Fruit fly (Drosophila melanogaster): ENCODE results near the gene Prps.

The Prps gene

dm6 chr3L:9698193-9698642, 1.7 kb upstream of the Prps start, which contains the start of gene Ubc4 (continued):
- TF ChIP-seq Dip3 (GFP tag; optimal IDR thresholded peaks at IDR 0.05): peak; percentile 4
- no peak for TF ChIP-seq Six4 (GFP tag; optimal IDR thresholded peaks at IDR 0.05)
- no peak for TF ChIP-seq luna (GFP tag; optimal IDR thresholded peaks at IDR 0.05)
- no peak for TF ChIP-seq gce (GFP tag; IDR thresholded peaks at IDR 0.05)
- no peak for TF ChIP-seq Eip74EF (GFP tag; optimal IDR thresholded peaks at IDR 0.05)
- TF ChIP-seq row (GFP tag; IDR thresholded peaks at IDR 0.05): peak; percentile 66
- TF ChIP-seq Elba2 (GFP tag; optimal IDR thresholded peaks at IDR 0.05): no peak
- TF ChIP-seq hth (optimal IDR thresholded peaks at IDR 0.05): no peak
- TF ChIP-seq Med (GFP tag): peak; percentile 88
- peak; percentile 11 for TF ChIP-seq CHES-1-like (GFP tag; optimal IDR thresholded peaks at IDR 0.05)
- TF ChIP-seq CG9727 (GFP tag; optimal IDR thresholded peaks at IDR 0.05): no peak
- TF ChIP-seq Atf6 (GFP tag; IDR thresholded peaks at IDR 0.05): no peak; the same call in 1 of the 2 replicates
- no peak for TF ChIP-seq CG18262 (tag; optimal IDR thresholded peaks at IDR 0.05)
- no peak for TF ChIP-seq ranshi (GFP tag; IDR thresholded peaks at IDR 0.05)
- peak; percentile 42 for TF ChIP-seq lilli (GFP tag; optimal IDR thresholded peaks at IDR 0.05)
- no peak for TF ChIP-seq CG10267 (tag; optimal IDR thresholded peaks at IDR 0.05)
- TF ChIP-seq CkIIα-i1 (GFP tag; IDR thresholded peaks at IDR 0.05): no peak
- no peak for TF ChIP-seq CG10321 (GFP tag; IDR thresholded peaks at IDR 0.05)
- no peak for TF ChIP-seq Vsx1 (GFP tag; optimal IDR thresholded peaks at IDR 0.05)
- TF ChIP-seq Sox100B (GFP tag; optimal IDR thresholded peaks at IDR 0.05): no peak
- TF ChIP-seq gfzf (GFP tag; optimal IDR thresholded peaks at IDR 0.05): peak; percentile 82
- TF ChIP-seq emc (GFP tag; optimal IDR thresholded peaks at IDR 0.05): no peak
- no peak for TF ChIP-seq pb (GFP tag; optimal IDR thresholded peaks at IDR 0.05)
- no peak for TF ChIP-seq CG15011 (GFP tag; optimal IDR thresholded peaks at IDR 0.05)
- TF ChIP-seq Sry-β (GFP tag; optimal IDR thresholded peaks at IDR 0.05): peak; percentile 38
- TF ChIP-seq CG13624 (GFP tag; optimal IDR thresholded peaks at IDR 0.05): peak; percentile 8
- 0 out of 3 replicates have a peak, but pooled peaks have one; percentile 28 for TF ChIP-seq CG34422 (GFP tag; IDR thresholded peaks at IDR 0.05)
- no peak for TF ChIP-seq org-1 (GFP tag; optimal IDR thresholded peaks at IDR 0.05)
- no peak for TF ChIP-seq otp (GFP tag; IDR thresholded peaks at IDR 0.05)
- no peak for TF ChIP-seq CG4707 (GFP tag; optimal IDR thresholded peaks at IDR 0.05)
- TF ChIP-seq CG15514 (GFP tag; optimal IDR thresholded peaks at IDR 0.05): peak; percentile 53
- peak; percentile 79 for TF ChIP-seq CG42726 (GFP tag; IDR thresholded peaks at IDR 0.05; ENCODE audit: partially characterized antibody)
- TF ChIP-seq eve (GFP tag; optimal IDR thresholded peaks at IDR 0.05): no peak
- TF ChIP-seq Sry-δ (GFP tag; optimal IDR thresholded peaks at IDR 0.05): peak; percentile 86
- peak; percentile 49 for TF ChIP-seq Ets65A (GFP tag)
- no peak for TF ChIP-seq so (GFP tag; IDR thresholded peaks at IDR 0.05)
- TF ChIP-seq crc (GFP tag; optimal IDR thresholded peaks at IDR 0.05): no peak
- 0 out of 3 replicates have a peak, but pooled peaks have one; percentile 32 for TF ChIP-seq Mrtf (GFP tag; IDR thresholded peaks at IDR 0.05)
- no peak for TF ChIP-seq CG10209 (GFP tag; optimal IDR thresholded peaks at IDR 0.05)
- TF ChIP-seq Fer2 (tag; optimal IDR thresholded peaks at IDR 0.05): no peak
- no peak for TF ChIP-seq CG8290 (GFP tag; optimal IDR thresholded peaks at IDR 0.05)
- TF ChIP-seq CG8290 (tag; optimal IDR thresholded peaks at IDR 0.05): no peak
- TF ChIP-seq oc (tag; optimal IDR thresholded peaks at IDR 0.05): no peak
- TF ChIP-seq Antp (GFP tag; optimal IDR thresholded peaks at IDR 0.05): peak; percentile 25
- peak; percentile 56; the same call in 1 of the 2 replicates for TF ChIP-seq MBD-R2 (GFP tag; IDR thresholded peaks at IDR 0.05)
- TF ChIP-seq mld (GFP tag; IDR thresholded peaks at IDR 0.05; ENCODE audit: partially characterized antibody): peak; percentile 71; the same call in 2 of the 3 replicates
- TF ChIP-seq eyg (GFP tag; optimal IDR thresholded peaks at IDR 0.05): no peak
- TF ChIP-seq CG6689 (GFP tag; IDR thresholded peaks at IDR 0.05): 0 out of 2 replicates have a peak, but pooled peaks have one; percentile 8
- TF ChIP-seq nerfin-2 (GFP tag; IDR thresholded peaks at IDR 0.05; ENCODE audit: partially characterized antibody): peak; percentile 56
- TF ChIP-seq Nf-YC (tag; optimal IDR thresholded peaks at IDR 0.05): peak; percentile 74
- no peak for TF ChIP-seq Lhr (GFP tag; optimal IDR thresholded peaks at IDR 0.05)
- peak; percentile 25; the same call in 1 of the 2 replicates for TF ChIP-seq Adf1 (GFP tag; IDR thresholded peaks at IDR 0.05)

Data from whole organism, embryonic.